Worm (Caenorhabditis elegans) whole organism, midembryonic: ENCODE data around the gene K09E9.3.

Source experiments
- T22C8.4 ChIP-seq: fragments of 200-800 bp; sonication (Bioruptor generic); IDR thresholded peaks from 2 replicates; pipeline ENCODE4 v1.3.6; 2022; ENCODE audit warnings: missing genetic modification characterization, missing compliant biosample characterization
- cog-1 ChIP-seq: sonication (generic microtip); optimal IDR thresholded peaks from 2 replicates; lab custom pipeline; 2016; ENCODE audit warnings: missing genetic modification characterization, missing compliant biosample characterization
- flt-1 ChIP-seq: fragments of 200-800 bp; sonication (Bioruptor generic); IDR thresholded peaks from 2 replicates; pipeline ENCODE4 v1.3.6; 2022; ENCODE audit warnings: missing genetic modification characterization, missing compliant biosample characterization
- klf-2 ChIP-seq: fragments of 200-800 bp; sonication (Bioruptor generic); conservative IDR thresholded peaks from 2 replicates; pipeline ENCODE4 v1.3.6; 2022; ENCODE audit warnings: missing genetic modification reagents, missing genetic modification characterization, missing compliant biosample characterization
- med-1 ChIP-seq: sonication (generic microtip); optimal IDR thresholded peaks from 2 replicates; lab custom pipeline; 2017; ENCODE audit warnings: missing genetic modification characterization, mild to moderate bottlenecking, missing compliant biosample characterization, antibody characterized with exemption, missing genetic modification reagents; ENCODE audit not compliant: insufficient read depth
- ref-1 ChIP-seq: fragments of 200-800 bp; sonication (Bioruptor generic); conservative IDR thresholded peaks from 2 replicates; pipeline ENCODE4 v1.3.6; 2022; ENCODE audit warnings: missing genetic modification reagents, missing genetic modification characterization, missing compliant biosample characterization
- tab-1 ChIP-seq: fragments of 200-800 bp; sonication (Bioruptor generic); IDR thresholded peaks from 2 replicates; pipeline ENCODE4 v1.3.6; 2022; ENCODE audit warnings: missing genetic modification characterization, missing compliant biosample characterization
- ztf-23 ChIP-seq: fragments of 200-800 bp; sonication (Bioruptor generic); IDR thresholded peaks from 2 replicates; pipeline ENCODE4 v1.3.6; 2022; ENCODE audit warnings: missing genetic modification reagents, missing genetic modification characterization, missing compliant biosample characterization
- ztf-29 ChIP-seq: fragments of 200-800 bp; sonication (Bioruptor generic); IDR thresholded peaks from 2 replicates; pipeline ENCODE4 v1.3.6; 2022; ENCODE audit warnings: missing genetic modification reagents, missing genetic modification characterization, missing compliant biosample characterization

Gene K09E9.3

DNA sequence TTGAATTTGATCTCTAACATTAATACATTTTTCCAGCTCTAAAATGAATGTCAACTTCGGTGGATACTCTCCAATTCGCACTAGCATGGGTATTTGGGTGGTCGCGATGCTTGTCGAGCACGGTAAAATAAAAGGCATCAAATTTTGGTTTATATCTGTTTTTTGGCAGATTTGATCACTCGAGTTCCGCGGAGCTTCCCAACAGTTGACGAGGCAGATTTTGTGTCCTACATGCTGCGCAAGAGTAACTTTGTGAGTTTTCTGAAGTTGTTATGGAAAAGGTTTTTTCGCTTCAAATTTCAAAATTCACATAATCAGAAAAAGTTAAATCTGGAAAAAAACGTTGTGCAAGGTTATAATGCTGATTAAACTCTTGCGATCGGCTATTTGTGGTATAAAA, 27.8 kb upstream of the K09E9.3 start:
- TF ChIP-seq med-1 (GFP tag; lab: Kevin White, UChicago) (no peak), ztf-29 (GFP tag; lab: Robert Waterston, UW) (no peak), cog-1 (tag; lab: Kevin White, UChicago) (no peak), tab-1 (GFP tag; lab: Robert Waterston, UW) (no peak), T22C8.4 (no peak), ref-1 (no peak), flt-1 (no peak), klf-2 (GFP tag; lab: Robert Waterston, UW) (no peak), ztf-23 (GFP tag; lab: Robert Waterston, UW) (no peak)

DNA sequence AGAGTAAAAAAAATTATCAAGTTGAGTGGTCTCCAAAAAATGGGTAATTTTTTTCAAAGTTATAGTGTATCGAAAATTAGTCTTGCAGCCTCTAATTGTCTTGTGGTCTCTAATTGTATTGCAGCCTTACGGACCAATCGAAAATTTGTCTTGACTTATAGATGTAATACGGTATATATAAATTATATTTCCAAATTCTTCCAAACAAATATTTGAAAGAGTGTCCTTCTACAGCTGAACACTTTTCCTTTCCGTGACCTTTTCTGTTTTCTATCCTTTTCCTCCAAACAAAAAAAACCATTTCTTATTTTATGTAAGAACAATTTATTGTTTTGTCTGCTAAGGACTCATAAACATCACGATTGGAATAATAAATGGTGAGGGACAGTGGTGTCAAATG, 27.0 kb upstream of the K09E9.3 start, which contains the start of gene K09E9.7:
K09E9.7 (plus strand) TSS at position 301 of the 400 bp plus-strand sequence.
- TF ChIP-seq klf-2 (GFP tag; lab: Robert Waterston, UW) (no peak), T22C8.4 (no peak), ztf-29 (GFP tag; lab: Robert Waterston, UW) (no peak), flt-1 (no peak), ref-1 (no peak), cog-1 (tag; lab: Kevin White, UChicago) (no peak), med-1 (GFP tag; lab: Kevin White, UChicago) (no peak)

DNA sequence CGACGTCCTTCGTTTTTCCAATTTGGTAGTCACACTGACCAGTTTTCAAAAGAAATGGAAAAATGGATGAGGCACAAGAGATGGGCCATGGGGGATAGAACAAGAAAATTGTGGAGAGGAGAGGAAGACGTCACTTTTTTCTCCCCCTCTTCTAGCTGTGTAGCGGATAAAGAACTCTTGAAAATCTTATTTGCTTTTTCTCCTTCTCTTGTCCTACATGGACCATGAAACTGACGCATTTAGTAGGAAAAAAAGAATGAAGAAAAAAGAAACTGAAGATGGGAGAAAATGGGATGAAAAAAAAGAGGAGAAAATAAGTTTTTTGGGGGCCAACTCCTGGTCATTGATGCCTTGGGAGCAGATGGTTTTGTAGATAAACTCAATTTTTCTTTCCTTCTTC, 20.4 kb upstream of the K09E9.3 start:
- TF ChIP-seq ztf-29 (GFP tag; lab: Robert Waterston, UW) = no peak
- TF ChIP-seq med-1 (GFP tag; lab: Kevin White, UChicago) = no peak
- TF ChIP-seq tab-1 (GFP tag; lab: Robert Waterston, UW) = no peak
- TF ChIP-seq klf-2 (GFP tag; lab: Robert Waterston, UW) = no peak
- TF ChIP-seq ztf-23 (GFP tag; lab: Robert Waterston, UW) = no peak
- no peak for TF ChIP-seq cog-1 (tag; lab: Kevin White, UChicago)
- TF ChIP-seq ref-1 = no peak
- no peak for TF ChIP-seq flt-1
- TF ChIP-seq T22C8.4 = no peak

DNA sequence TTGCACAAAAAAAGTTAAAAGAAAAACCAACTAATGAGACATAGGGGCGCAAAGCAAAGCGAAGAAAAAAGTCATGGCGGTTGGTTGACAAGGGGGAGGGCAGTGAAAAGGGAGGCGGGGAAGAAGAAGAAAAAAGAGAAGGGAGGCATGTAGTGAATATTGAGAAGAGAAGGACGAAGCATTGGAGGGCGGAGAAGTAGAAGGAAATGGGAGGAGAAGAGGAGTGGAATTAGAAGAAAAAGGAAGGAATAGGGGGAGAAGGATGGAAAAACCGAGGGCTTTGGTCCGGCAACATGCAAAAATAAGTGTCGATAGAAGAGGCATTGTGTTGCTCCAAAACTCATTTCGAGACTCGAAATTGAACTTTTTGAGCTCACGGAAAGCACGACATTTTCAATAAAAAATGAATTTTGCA, 17.2 kb upstream of the K09E9.3 start:
- TF ChIP-seq ref-1 = no peak

DNA sequence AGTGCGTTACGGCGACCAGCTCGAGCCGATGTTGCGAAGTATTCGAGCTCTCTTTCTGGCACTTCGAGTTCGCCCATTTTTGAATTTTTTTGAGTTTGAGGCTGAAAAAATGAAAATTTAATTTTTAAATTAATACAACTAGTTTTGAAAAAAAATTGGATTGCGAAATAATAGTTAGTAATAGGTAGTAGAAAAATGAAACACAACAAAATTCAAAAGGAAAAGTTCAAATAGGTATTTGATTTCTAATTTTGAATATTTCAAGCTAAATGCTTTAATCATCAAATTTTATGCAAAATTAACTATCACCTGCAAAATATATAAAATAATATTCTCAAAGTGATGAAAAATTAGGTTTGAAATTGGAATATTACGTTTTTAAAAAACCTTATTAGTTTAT, 16.7 kb upstream of the K09E9.3 start, which contains the start of gene K09E9.4:
K09E9.4 (minus strand) TSS at position 101 of the 400 bp plus-strand sequence.
- TF ChIP-seq ztf-29 (GFP tag; lab: Robert Waterston, UW) = no peak
- no peak for TF ChIP-seq flt-1
- TF ChIP-seq ref-1 = no peak
- no peak for TF ChIP-seq cog-1 (tag; lab: Kevin White, UChicago)
- no peak for TF ChIP-seq med-1 (GFP tag; lab: Kevin White, UChicago)
- TF ChIP-seq ztf-23 (GFP tag; lab: Robert Waterston, UW) = no peak
- no peak for TF ChIP-seq tab-1 (GFP tag; lab: Robert Waterston, UW)
- TF ChIP-seq klf-2 (GFP tag; lab: Robert Waterston, UW) = no peak
- TF ChIP-seq T22C8.4 = no peak

DNA sequence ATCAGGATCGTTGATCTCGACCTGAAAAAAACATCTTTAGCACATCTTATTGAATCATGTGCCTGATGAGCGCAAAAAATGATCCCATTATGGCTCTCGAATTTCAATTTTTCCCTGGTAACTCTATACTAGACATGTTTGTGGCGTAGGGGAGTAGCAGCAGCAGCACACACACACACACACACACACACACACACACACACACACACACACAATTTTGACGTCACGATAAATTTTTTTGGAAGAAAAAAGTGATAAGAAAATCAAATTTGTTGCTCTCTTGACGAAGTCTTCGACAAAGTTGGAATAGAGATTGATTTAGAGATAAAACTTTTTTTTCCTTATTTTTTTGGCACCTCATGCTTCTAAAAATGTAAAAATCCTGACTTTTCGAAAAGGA, 16.0 kb upstream of the K09E9.3 start:
- no peak for TF ChIP-seq flt-1
- no peak for TF ChIP-seq ztf-23 (GFP tag; lab: Robert Waterston, UW)
- TF ChIP-seq cog-1 (tag; lab: Kevin White, UChicago) = no peak
- TF ChIP-seq T22C8.4 = no peak
- no peak for TF ChIP-seq tab-1 (GFP tag; lab: Robert Waterston, UW)
- TF ChIP-seq med-1 (GFP tag; lab: Kevin White, UChicago) = no peak
- no peak for TF ChIP-seq klf-2 (GFP tag; lab: Robert Waterston, UW)
- TF ChIP-seq ref-1 = no peak
- TF ChIP-seq ztf-29 (GFP tag; lab: Robert Waterston, UW) = no peak

DNA sequence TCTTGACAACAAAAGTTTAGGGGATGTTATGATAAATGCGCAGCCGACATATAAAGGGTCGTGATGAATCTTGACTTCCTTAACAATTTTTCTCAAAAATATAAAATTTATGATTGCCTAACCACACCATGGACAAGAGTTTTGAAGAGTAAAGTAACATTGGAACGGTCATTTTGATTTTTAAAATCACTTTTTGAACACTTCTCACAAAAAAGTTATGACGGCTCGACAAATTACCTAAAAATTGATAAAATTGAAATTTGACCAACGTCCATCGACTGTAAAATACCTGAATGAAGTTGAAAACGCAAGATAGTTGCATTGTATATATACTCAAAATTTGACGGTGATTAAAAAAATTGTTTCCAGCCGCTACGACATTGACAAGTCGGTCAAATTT, 15.3 kb upstream of the K09E9.3 start:
- no peak for TF ChIP-seq ztf-23 (GFP tag; lab: Robert Waterston, UW)
- no peak for TF ChIP-seq tab-1 (GFP tag; lab: Robert Waterston, UW)

DNA sequence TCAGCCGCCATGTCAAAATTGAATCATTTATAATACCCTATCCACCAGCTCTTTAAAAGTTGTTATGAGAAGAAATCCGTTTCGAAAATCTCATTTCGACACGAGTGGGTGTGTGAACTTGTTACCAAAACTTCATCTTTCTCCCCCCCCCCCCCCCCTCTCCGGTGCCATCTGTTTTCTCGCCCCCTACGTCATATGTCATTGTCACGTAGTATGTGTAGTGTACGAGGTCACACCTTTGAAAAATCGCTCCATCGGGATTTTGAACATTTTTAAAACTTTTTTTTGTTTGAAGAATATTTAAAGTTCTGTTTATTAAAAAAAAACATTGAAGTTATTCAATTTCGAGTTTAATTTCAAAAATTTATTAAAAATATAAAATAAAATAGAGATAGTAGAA, 14.2 kb upstream of the K09E9.3 start:
- TF ChIP-seq klf-2 (GFP tag; lab: Robert Waterston, UW) = no peak

DNA sequence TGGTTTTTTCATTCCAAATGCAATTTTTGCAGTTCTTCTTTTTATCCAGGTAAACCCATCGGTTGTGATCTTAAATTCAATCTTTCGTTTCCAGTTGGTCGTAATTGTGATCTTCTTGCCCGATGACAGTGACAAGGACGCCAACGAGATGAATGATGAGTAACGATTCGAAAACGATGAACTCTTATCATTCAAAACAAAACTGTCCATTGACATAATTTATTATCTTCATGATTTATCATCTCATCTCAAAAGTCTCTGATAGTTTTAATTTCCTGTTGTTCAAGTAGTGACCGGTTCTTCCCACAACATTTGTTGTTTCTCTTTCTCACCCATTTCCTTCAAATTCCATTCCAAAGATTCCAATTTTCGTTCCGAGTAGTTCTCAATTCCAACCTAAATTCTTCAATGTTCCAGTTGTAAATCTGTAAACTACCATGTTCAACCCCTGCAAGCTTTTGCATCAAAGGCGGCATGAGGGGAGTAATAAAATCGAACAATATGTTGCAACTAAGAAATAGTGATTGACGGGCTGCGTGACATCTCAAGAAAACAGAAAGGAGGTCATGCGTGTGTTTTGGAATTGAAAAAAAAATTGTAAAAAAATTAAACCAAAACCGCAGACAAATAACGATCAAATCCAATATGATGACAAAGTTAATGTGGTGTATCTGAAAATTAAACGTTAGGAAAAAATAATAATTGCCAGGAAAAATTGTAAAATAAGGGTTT, 12.7 kb upstream of the K09E9.3 start:
- TF ChIP-seq med-1 (GFP tag; lab: Kevin White, UChicago) (no peak), klf-2 (GFP tag; lab: Robert Waterston, UW) (no peak), ztf-29 (GFP tag; lab: Robert Waterston, UW) (no peak)

DNA sequence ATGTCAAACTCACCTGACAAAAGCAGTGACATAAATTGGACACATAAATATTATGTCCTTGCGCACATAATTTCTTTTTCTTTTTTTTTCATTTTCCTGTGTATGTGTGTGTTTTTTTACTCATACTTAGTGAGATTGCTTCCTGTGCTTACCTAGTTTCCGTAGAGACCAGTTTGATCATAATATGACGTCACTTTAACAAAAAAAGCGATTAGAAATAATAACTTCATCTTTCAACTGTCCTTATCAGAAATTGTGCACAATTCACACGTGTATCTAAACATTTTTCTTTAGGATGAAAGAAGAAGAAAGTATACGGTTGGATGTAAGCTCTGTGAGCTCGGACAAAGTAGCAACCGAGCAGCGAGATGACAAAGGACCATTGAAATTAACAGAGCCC, 8.4 kb upstream of the K09E9.3 start:
- TF ChIP-seq ztf-23 (GFP tag; lab: Robert Waterston, UW) (no peak), ztf-29 (GFP tag; lab: Robert Waterston, UW) (no peak), T22C8.4 (no peak), klf-2 (GFP tag; lab: Robert Waterston, UW) (no peak), cog-1 (tag; lab: Kevin White, UChicago) (no peak), med-1 (GFP tag; lab: Kevin White, UChicago) (no peak), flt-1 (no peak), tab-1 (GFP tag; lab: Robert Waterston, UW) (no peak), ref-1 (no peak)

DNA sequence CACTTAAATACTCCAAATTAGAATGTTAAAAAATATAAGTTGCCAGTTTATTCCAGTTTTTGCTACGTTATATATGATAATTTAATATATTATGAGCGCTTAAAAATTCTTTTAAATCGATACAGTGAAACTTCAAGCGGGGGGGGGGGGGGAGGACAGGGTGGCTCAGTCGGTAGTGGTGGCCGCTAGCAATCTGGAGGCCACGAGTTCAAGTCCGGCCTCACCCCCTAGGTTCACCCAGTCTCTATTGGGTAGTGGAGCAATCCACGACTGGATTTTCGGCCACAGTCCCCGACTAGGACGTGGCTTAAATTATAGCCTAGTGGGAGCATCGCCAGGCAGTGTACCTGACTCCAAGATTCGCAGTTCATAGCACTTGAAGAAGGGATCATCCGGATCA, 7.4 kb upstream of the K09E9.3 start:
- TF ChIP-seq ztf-23 (GFP tag; lab: Robert Waterston, UW) = no peak
